Worm (Caenorhabditis elegans): ENCODE measurements around the gene R02E12.4.

DNA sequence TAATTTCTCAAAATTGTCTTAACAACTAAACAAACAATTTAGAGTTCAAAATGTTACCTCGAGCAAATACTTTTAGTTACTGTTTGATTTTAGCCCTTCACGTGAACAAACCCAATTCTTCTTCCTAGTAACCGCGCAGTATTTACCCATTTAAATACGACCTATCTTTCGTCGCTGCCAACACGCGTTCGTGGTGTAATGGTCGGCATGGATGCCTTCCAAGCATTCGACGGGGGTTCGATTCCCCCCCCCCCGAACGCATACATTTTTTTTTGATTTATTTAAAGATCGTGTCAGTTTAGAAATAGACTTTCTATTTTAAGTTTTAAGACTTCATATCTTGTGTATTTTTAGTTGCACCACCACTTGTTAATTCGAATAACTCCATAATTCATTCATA, 10.7 kb upstream of the R02E12.4 start:
- no peak for TF ChIP-seq unc-62 (GFP tag; optimal IDR thresholded peaks at IDR 0.05)
- no peak for TF ChIP-seq jun-1 (tag; optimal IDR thresholded peaks at IDR 0.05)

All from whole organism, L1 larva.